Fruit fly (Drosophila melanogaster) whole organism, larva: ENCODE data around the gene CLIP-190.

Experiments
- noc ChIP-seq: fragments of 200-800 bp; sonication (Bioruptor generic); optimal IDR thresholded peaks from 3 replicates; lab custom pipeline; 2019; ENCODE audit warnings: missing biosample characterization, mild to moderate bottlenecking, missing genetic modification characterization, moderate library complexity

CLIP-190 gene

DNA sequence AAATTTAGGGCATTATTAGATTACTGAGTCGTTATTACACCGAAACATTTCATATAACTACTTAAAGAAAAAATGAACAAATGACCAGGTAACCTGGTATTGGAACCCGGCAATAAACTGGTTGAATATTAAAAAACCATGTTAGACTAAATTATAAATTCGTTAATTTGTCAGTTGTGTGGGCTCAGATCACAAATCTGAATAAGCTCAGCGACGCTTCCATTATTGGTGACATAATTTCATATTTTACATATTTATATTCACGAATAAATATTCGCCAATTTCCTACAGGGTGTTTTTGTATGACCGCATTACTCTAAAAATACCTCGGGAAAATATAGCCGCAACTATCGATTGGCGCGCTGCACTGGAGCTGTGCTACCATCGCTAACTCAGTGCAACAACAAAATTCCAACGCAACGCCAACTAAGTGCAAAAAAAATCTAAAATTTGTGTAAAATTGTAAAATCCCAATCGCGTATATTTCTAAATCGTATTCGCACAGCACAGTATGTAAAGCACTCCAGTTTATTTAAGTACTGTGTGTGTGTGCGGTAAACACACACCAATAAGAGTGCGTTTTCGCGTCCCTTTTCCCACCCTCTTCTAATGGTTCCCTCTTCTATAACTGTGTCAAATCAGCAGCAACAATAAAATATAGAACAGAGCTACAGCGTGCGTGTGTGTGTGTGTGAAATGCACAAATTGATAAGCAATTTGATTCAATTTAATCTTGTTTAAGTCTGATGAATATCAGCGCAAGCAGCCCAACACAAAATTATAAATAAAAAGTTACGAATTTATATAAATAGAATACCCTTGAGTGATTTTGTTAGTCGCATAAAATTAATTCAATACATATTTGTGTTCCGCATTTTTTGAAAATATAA, at the start of gene CLIP-190:
Gene CLIP-190, plus strand, starts transcription at position 370 of the 890 bp plus-strand sequence.
- TF ChIP-seq noc (tag; lab: Kevin White, UChicago): no peak

DNA sequence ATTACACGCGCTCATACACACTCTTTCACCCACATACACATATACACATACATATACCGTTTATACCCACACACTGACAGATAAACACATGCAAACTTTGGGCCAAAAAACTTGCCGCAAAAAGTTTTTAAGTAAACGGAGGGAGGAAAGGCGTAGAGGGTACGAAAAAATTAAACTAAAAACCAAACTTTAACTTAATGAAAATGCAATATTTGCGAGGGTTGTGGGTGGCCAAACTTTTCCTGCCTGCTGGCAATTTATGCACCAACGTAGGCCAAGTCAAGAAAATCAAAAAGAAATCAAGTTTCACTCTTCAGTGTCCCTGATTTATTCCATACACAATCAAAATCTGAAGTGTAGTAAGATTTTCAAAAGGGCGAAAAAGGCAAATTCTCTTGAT, 21.3 kb upstream of the CLIP-190 start, which contains the start of gene CG31804:
Gene CG31804, plus strand, starts transcription at position 301 of the 400 bp plus-strand sequence.
- TF ChIP-seq noc (tag; lab: Kevin White, UChicago): no peak

DNA sequence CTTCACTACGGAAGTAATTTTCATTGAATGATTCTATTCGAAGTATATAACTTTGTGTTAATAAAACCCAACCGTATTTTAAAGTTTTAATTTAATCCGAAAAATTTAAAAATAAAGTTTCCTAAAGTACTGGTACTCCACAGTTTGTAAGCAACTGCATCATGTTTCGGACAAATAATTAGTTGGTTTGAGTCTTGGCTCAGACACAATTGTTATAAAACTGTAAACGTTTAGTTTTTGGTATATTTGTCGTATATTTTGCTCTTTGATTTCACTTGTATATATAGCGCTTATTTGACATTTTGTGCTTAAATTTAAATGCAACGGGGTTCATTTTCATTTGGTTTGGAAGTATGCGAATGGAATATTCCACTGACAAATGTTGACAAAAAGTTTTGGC, 16.0 kb upstream of the CLIP-190 start:
- TF ChIP-seq noc (tag; lab: Kevin White, UChicago): no peak

DNA sequence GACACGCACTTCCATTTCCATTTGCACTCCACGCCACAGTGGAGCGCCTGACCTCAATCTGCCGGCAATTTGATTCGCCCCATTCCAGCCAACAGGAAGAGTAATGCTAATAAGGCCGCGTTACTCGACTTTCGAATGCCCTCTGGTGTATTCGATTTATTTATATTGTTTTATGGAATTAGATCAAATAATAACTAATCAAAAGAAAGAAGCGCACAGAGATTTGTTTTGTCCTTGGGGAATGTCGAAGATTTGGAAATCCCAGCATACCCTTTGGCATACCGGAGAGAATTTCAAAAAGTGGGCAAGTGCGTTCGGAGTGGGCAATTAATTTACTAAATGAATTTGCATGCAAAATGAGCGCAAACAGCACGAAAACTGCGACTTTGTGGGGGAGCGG, 9.7 kb upstream of the CLIP-190 start:
- TF ChIP-seq noc (tag; lab: Kevin White, UChicago): no peak

DNA sequence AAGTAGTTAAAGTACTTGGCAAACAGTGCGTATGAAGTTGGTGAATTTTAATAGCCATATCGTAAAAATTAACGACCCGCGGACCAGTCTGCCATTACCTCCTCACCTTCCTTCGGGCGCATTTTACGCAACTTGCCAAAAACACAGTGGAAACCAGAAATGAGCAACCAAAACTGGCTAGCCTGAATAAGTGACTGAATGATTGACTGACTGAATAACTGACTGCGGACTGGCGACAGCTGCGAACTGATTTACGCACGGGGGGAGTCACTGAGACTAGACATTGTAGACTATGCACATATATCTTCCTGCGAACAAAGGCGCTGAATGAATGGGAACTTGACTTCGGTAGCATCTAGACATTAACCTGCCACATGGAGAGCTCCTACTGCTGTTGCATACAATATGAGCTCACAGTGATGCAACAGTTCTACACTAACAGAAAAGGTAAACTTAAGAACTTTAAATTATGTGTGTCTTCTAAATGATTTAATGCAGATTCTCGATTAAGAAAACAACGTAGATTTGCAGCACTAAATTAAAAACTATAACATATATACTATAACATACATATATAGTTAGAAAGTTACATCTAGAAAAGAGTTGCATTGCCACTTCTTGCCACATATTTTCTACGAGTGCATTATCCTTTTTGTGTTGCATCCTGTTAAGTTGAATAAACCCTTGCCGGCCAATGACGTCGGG, 8.4 kb upstream of the CLIP-190 start:
- TF ChIP-seq noc (tag; lab: Kevin White, UChicago): no peak

DNA sequence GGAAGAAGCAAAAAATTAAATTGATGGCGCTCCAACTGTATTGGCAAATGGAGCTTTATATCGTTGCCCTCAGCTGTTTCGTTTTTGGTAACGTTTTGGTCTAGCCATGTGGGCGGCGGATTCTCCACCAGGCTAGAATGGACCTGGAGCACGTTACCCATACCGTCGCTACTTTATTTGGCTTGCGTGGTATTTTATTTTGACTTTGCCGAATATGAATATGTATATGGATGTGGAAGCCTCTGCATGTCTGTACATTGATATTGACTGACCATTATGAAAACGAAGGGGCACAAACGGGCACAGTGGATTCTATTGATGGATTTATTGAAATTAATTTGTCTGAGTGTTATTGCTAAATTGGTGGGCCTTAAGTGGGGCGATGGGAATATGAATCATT, 6.7 kb upstream of the CLIP-190 start:
- no peak for TF ChIP-seq noc (tag; lab: Kevin White, UChicago)

DNA sequence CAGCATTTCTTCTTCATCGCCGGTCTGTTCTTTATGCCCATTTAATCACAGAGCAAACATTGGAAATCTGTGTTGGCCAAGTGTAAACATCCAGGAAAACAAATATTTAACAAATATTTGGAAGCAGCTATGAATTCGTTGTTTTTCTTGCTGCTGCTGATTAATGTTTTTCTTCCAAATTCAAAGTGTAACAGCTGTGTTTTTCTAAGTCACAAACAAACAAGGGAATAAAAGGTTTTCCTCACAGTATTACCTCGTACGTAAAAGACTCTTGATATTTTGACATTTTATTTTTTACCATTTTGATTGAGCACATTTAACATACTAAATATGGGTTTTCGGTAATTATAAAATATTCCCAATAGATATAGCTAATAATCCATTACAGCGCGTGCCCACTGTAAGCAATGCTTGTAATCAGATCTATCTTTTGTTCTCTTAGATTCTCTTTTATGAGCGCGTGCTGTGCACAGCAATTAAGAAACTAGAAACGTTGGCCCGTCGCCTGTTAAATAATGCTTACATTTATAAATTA, 5.7 kb upstream of the CLIP-190 start:
- TF ChIP-seq noc (tag; lab: Kevin White, UChicago): peak; percentile 91

DNA sequence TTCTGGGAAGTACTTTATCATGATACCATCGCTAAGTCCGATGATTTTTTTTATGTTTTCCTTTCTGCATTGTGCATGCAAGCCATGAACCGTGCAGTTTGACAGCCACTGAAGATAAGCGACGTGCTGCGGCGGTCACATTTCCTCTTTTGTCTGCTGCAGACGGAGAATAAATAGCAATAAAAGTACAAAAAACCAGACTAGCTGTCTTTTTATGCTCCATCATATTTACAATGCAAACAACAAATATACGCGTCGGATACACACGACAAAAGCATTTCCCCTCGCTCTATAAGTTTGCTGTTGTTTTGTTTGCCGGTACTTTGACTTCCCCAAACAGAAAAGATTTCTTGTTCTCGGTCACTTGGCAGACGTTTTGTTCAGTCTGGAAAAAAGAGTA, 4.7 kb upstream of the CLIP-190 start:
- no peak for TF ChIP-seq noc (tag; lab: Kevin White, UChicago)

DNA sequence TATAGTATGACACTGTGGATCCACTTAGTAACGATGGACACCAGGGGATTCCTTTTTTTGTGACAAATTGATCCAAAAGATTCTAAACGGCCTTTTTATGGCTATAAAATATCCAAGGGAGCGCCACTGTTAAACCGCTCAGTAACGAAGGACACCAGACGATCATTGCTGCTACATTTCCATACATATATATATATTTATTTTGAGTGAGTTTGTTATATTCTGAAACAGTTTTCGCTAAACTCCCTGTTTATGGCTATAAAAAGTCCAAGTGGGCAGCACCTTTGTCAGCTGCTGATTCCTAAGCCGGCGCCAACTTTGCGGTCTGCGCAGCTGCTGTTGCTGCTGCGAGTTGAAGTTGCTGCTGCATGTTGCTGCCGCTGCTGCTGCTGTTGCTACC, 4.0 kb upstream of the CLIP-190 start:
- no peak for TF ChIP-seq noc (tag; lab: Kevin White, UChicago)

DNA sequence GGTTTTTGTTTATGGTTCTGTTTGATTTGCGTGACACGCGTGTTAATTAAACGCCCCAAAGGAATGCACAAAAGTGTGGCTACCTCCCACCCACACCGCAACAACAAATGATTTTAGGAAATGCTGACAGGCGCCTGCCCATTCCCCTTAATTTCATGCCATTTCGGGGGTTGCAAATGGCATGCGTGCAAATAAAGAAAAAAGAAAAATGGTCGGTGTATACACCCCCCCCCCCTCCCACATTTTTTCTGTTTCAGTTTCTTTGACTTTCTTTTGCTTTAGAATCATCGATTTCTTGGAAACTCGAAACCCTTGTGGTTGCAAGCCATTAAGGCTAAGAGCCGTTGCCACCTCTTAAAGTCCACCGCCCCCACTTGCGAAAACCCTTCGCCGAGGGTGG, 3.4 kb upstream of the CLIP-190 start:
- TF ChIP-seq noc (tag; lab: Kevin White, UChicago): no peak

DNA sequence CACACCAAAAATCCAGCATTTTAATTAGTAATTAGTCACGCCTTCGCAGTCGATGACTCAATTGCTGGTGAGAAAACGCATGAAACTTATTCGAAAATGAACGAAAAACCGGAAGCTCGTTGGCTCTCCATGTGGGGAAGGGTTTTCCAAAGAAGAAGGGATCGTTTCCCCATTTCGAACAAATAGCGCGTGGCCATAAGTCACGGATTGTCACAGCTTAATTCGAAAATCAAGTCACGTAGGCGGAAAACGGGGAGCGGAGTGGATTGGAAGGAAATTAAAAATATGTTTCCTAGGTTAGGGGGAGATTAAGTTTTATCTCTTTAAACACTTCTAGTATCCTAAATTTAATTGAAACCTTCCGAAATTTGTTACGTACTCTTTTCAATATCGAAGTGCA, 2.9 kb upstream of the CLIP-190 start:
- no peak for TF ChIP-seq noc (tag; lab: Kevin White, UChicago)

DNA sequence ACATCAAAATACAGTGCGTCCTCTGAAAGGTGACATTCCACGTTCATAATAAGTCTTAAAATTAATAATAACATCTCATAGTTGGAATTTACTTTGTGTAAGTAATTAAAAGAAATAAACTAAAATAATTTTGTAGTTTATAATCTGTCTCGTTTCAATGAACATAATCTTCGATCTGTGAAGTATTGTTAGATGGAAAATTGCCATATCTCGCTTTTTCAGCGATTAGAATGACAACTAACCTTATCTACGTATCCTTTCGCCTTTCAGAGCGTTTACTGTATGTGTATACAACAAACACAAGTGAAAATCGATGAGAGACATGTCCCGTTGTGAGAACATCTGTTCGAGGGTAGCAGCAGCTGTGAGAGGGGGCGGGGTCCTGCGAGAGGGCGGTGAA, 2.2 kb upstream of the CLIP-190 start:
- peak; percentile 82 for TF ChIP-seq noc (tag; lab: Kevin White, UChicago)

DNA sequence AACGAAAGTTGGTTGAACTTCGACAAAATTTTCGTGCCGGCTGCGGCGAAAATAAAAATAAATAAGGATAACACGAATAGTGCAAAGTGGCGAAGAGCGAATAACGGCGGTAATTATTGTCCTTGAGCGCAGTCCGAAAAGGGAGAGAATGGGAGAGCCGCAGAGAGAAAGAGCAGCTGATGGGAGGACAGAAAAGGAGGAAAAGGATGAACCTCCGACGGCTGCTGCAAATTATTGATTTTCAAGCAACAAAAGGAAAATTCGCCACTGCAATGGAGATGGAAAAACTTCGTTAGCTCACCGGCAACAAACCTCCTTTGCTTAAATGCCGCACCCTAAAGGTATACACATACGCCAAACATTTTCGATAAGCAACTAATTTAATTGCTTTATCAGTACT, 1.7 kb upstream of the CLIP-190 start:
- TF ChIP-seq noc (tag; lab: Kevin White, UChicago): no peak

DNA sequence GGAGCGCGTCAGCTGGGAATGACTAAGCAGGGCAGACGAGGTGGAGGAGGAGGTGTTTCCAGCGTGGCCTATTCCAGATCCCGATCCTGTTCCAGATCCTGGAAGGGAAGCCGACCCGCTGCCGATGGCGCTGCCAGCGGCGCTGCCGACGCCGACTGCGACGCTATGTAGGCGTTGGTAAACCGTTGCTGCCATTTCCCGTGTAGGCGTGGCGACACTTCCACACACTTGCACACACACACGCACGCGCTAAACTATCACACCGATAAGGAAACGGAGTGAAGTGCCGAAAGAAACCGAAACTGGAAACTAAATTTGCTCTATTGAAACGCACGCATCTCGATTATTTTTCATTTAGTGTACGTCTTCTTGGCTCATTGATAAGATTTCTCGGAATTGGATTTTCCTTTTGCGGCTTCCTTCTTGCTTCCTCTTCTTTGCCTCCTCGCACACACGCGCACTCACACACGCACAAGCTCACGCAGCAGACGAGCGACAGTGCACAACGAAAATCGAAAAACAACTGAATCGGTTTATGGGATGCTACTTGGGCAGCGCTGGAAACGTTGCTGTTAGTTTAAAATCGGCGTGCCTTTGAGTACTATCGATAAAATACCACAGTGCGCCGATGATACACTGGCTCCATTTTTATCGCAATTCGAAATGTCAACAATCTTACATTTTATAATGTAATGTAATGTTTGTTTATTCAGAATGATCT, 752 bp upstream of the CLIP-190 start, which contains the start of gene Lrch:
Gene Lrch, minus strand, starts transcription at position 528 of the 721 bp plus-strand sequence.
- TF ChIP-seq noc (tag; lab: Kevin White, UChicago): peak; percentile 47

DNA sequence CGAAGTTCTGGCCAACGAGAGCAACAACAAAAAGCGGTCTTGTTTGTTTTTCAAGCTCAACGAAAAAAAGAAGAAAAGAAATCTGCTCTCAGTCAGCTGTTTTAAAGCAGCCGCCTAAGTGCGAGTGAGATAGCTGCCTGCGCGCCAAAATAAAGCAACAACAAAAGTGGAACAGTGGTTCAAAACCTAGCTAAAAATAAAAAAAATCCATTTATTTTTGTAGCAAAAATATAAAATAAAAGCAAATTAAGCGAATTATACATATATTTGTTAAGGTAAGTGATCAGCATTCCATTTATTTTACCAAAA, 675 bp downstream of the CLIP-190 start:
- no peak for TF ChIP-seq noc (tag; lab: Kevin White, UChicago)
